Worm (Caenorhabditis elegans) whole organism, L4/young adult: Measurements from ENCODE around the gene mccc-1.

ENCODE experiments used
- W03F9.2 ChIP-seq: fragments of 150-350 bp; optimal IDR thresholded peaks from 2 replicates; lab custom pipeline; 2014; ENCODE audit warnings: missing biosample characterization, missing genetic modification characterization
- him-1 ChIP-seq: sonication (generic microtip); optimal IDR thresholded peaks from 2 replicates; lab custom pipeline; 2016; ENCODE audit warnings: missing genotype, missing genetic modification reagents, missing genetic modification characterization, missing compliant biosample characterization

ce11 chrIV:9850931-9851330 lies 33.4 kb upstream of the mccc-1 start, which contains the start of gene ssp-10:
- TF ChIP-seq him-1 (tag; lab: Kevin White, UChicago) (no peak), W03F9.2 (no peak)
